Worm (Caenorhabditis elegans): Measurements from ENCODE around the gene Y7A9A.1.
A peak's percentile ranks its signal among the peaks of the same experiment; 100 is the strongest.

The Y7A9A.1 gene

DNA sequence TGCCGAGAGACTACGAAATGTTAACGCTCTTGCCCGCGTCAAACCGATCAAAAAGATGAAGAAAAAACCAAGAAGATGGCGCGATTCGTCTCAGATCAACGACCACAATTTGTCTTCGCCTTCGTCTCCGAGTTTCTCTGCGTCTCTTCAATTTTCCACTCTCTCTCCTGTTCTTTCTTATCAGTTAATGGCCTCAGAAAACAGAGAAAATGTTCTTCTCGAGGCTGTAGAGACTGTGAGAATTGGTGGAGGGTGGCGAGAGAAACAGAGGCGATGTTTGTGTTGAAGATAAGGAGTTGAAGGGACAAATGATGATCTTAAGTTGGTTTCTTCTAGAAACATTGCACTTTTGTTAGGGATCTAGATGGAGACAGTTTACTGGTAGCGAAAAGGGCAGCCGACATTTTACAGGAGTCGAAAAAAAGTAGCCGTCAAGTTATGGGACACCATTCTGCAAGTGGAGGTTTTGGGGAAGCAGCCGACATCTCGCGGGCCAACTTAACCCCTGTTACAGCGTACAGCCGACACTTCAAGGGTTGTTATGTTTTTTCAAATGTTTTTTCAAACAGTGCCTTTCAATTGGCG, 15.8 kb upstream of the Y7A9A.1 start (continued):
- TF ChIP-seq nhr-237 (tag; optimal IDR thresholded peaks at IDR 0.05) (no peak), nhr-77 (tag; optimal IDR thresholded peaks at IDR 0.05) (no peak), ceh-16 (tag; optimal IDR thresholded peaks at IDR 0.05) (no peak)

DNA sequence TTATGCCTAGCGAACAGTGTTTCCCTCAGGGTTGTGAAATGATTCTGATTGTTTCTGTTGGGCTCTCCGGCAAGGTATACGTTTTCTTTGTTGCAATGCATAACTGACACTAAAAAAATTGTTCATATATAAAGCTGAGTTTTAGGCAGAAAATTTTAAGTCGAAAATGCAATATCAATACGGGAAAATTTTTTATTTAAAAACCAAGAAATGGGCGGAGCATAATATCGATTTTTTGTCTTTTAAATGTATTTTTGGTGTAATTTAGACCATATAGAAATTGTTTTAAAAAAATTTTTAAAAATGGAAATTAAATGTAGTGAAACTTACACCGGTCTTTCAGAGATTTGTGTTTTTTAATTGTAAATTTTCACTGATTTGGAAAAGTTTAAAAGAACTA, 12.3 kb upstream of the Y7A9A.1 start, which contains the start of gene Y105C5B.1413:
Y105C5B.1413 (minus strand) TSS at position 101 of the 400 bp plus-strand sequence.
- no peak for TF ChIP-seq elt-3 (tag; optimal IDR thresholded peaks at IDR 0.05)
- no peak for TF ChIP-seq mml-1 (tag; optimal IDR thresholded peaks at IDR 0.05)

DNA sequence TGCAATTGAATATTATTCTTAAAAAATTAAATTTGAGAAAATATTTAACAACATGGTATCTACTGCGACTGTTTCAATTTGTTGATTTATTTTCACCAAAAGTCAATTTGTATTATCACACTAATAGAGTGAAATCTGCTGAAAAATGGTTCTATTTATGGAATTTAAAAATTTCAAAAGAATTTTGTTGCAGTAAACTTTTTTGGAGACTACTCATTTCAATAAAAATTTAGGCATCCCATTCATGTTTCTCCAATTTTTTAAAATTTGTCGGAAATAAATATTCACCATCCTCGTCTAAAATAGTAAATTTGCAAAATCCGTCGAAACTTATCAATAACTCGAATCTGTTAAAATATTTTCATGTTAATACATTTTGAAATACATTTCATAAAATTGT, 10.8 kb upstream of the Y7A9A.1 start:
- TF ChIP-seq lin-39 (tag; optimal IDR thresholded peaks at IDR 0.05) (no peak), nhr-43 (tag; optimal IDR thresholded peaks at IDR 0.05; ENCODE audit: poor library complexity, severe bottlenecking) (no peak), eor-1 (tag; optimal IDR thresholded peaks at IDR 0.05) (no peak), skn-1 (tag; optimal IDR thresholded peaks at IDR 0.05) (no peak), ceh-28 (tag; optimal IDR thresholded peaks at IDR 0.05) (no peak), unc-62 (GFP tag; optimal IDR thresholded peaks at IDR 0.05) (no peak), nfya-1 (tag; optimal IDR thresholded peaks at IDR 0.05; ENCODE audit: insufficient read depth) (no peak), pqm-1 (tag; optimal IDR thresholded peaks at IDR 0.05) (no peak), daf-12 (tag; optimal IDR thresholded peaks at IDR 0.05) (no peak), ZK546.5 (tag; optimal IDR thresholded peaks at IDR 0.05) (no peak), pha-4 (tag; optimal IDR thresholded peaks at IDR 0.05) (no peak), ceh-9 (tag; optimal IDR thresholded peaks at IDR 0.05) (no peak), fkh-2 (tag; optimal IDR thresholded peaks at IDR 0.05) (no peak), mdl-1 (tag; optimal IDR thresholded peaks at IDR 0.05) (no peak), R02D3.7 (tag; optimal IDR thresholded peaks at IDR 0.05) (no peak), egl-5 (tag; optimal IDR thresholded peaks at IDR 0.05) (no peak), nhr-237 (tag; optimal IDR thresholded peaks at IDR 0.05) (no peak)

DNA sequence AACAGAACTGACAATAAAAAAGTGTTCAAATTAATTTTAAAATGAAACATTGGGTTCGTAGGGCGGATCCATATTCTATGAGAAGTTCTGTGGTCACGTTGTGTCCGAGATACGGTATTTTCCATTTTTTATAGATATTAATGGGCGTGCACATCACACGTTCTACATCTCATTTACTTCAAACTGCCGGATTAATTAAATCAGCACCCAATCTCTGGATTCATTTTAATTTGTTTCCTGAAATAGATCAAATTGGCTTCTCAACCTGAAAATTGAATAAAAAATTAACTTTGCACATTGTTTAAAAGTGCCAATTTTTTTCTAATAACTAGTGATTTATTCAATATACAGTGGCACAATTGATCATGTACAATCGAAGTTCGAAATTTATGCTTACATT, 5.2 kb upstream of the Y7A9A.1 start:
- TF ChIP-seq unc-39 (tag; optimal IDR thresholded peaks at IDR 0.05) (no peak), mdl-1 (tag; optimal IDR thresholded peaks at IDR 0.05) (no peak), zag-1 (tag; optimal IDR thresholded peaks at IDR 0.05) (no peak), hmg-11 (tag; optimal IDR thresholded peaks at IDR 0.05) (no peak), eor-1 (tag; optimal IDR thresholded peaks at IDR 0.05) (no peak), nhr-11 (tag; optimal IDR thresholded peaks at IDR 0.05) (no peak), nhr-28 (tag; optimal IDR thresholded peaks at IDR 0.05) (no peak), snpc-4 (tag; optimal IDR thresholded peaks at IDR 0.05) (no peak), nhr-77 (tag; optimal IDR thresholded peaks at IDR 0.05) (no peak), nhr-76 (tag; optimal IDR thresholded peaks at IDR 0.05) (no peak), jun-1 (tag; optimal IDR thresholded peaks at IDR 0.05) (no peak), elt-1 (tag; optimal IDR thresholded peaks at IDR 0.05) (no peak), nhr-237 (tag; optimal IDR thresholded peaks at IDR 0.05) (no peak), ceh-82 (tag; optimal IDR thresholded peaks at IDR 0.05) (no peak), ama-1 (optimal IDR thresholded peaks at IDR 0.05) (no peak)

DNA sequence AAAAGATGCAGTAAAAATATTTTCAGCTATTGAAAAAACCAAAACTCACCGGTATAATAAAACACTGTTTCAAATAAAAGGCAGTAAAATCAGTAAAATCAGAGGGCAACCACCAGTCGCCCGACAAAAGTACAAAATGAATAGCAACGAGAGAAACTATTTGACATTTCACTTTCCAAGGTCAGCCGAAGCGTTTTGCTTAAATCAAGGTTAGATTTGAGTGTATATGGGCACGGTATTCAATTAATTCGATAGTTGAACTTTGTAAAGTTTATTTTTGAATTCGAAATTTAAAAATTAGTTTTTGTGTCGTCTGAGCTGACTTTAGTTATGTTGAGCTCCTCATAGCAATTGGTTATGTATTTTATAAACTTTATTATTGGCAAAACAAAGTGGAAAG, 4.1 kb upstream of the Y7A9A.1 start:
- TF ChIP-seq zag-1 (tag; optimal IDR thresholded peaks at IDR 0.05) (no peak), lsy-12 (tag; optimal IDR thresholded peaks at IDR 0.05) (no peak), nhr-25 (tag; optimal IDR thresholded peaks at IDR 0.05) (peak; percentile 1), nhr-237 (tag; optimal IDR thresholded peaks at IDR 0.05) (no peak), lin-15B (tag; optimal IDR thresholded peaks at IDR 0.05) (no peak), ZK546.5 (tag; optimal IDR thresholded peaks at IDR 0.05) (no peak)

DNA sequence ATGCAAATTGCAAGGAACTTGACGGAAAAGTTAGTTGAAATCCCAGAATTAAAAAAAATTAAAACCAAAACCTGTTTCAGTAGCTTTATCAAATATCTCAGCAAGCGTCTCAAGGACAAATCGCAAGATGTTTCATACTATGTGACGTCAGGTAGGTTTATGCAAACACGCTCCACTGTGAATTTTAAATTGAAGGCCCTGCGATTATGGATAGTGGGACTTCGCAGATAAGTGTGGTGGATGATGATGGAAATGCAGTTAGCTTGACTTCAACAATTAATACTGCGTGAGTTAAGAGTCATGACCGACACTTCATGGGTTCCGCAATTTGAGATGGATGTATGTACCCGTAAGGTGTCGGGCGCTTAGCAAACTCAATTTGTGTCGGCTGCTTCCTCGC, 3.0 kb downstream of the Y7A9A.1 start:
- TF ChIP-seq nhr-23 (tag; optimal IDR thresholded peaks at IDR 0.05) (no peak), snpc-4 (tag; optimal IDR thresholded peaks at IDR 0.05) (no peak), ZK546.5 (tag; optimal IDR thresholded peaks at IDR 0.05) (no peak), unc-62 (GFP tag; optimal IDR thresholded peaks at IDR 0.05) (no peak), egl-5 (tag; optimal IDR thresholded peaks at IDR 0.05) (no peak), egl-27 (tag; optimal IDR thresholded peaks at IDR 0.05) (no peak), ztf-11 (tag; optimal IDR thresholded peaks at IDR 0.05) (no peak), eor-1 (tag; optimal IDR thresholded peaks at IDR 0.05) (no peak), tbx-2 (tag; optimal IDR thresholded peaks at IDR 0.05) (no peak), nhr-25 (tag; optimal IDR thresholded peaks at IDR 0.05) (no peak), nhr-77 (tag; optimal IDR thresholded peaks at IDR 0.05) (no peak), pqm-1 (tag; optimal IDR thresholded peaks at IDR 0.05) (no peak), ceh-16 (tag; optimal IDR thresholded peaks at IDR 0.05) (no peak), aly-2 (tag; optimal IDR thresholded peaks at IDR 0.05) (no peak), skn-1 (tag; optimal IDR thresholded peaks at IDR 0.05) (no peak)
